Worm (Caenorhabditis elegans): ENCODE measurements around the gene nspa-2.

DNA sequence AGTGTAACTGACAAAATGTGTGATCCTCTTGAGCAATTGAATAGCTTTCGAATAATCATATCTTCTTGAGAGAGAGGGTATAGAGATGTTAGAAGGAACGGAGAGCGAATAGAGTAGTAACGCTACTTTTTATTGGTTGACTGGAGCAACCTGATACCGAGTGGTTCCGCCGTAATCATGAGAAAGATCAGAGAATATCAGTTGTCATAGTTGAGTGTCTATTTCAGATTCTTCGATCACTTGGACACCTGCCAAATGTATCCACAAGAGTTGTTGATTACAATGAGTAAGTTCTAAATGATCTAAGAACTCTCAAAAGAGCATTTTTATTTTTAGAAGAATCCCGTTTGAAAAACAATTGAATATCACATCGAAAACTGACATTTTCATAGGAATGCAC lies 19.9 kb downstream of the nspa-2 start:
- no peak for TF ChIP-seq vab-15 (tag; optimal IDR thresholded peaks at IDR 0.05)
- no peak for TF ChIP-seq alr-1 (tag; optimal IDR thresholded peaks at IDR 0.05; ENCODE audit: borderline replicate concordance)
- TF ChIP-seq snpc-4 (tag; optimal IDR thresholded peaks at IDR 0.05), result no peak

Data from whole organism, L1 larva.